Worm (Caenorhabditis elegans) whole organism, L3 larva: ENCODE measurements around the gene R07E5.17.

Experiments
- ZK546.5 ChIP-seq: sonication (generic microtip); optimal IDR thresholded peaks from 2 replicates; lab custom pipeline; 2017; ENCODE audit warnings: missing biosample characterization, missing genetic modification characterization
- ama-1 ChIP-seq: fragments of 150-350 bp; optimal IDR thresholded peaks from 2 replicates; lab custom pipeline; 2018
- ceh-28 ChIP-seq: fragments of 150-350 bp; optimal IDR thresholded peaks from 2 replicates; lab custom pipeline; 2014; ENCODE audit warnings: missing biosample characterization, missing genetic modification reagents, missing genetic modification characterization
- ceh-9 ChIP-seq: sonication (generic microtip); optimal IDR thresholded peaks from 2 replicates; lab custom pipeline; 2018; ENCODE audit warnings: missing biosample characterization, missing genetic modification characterization
- egl-27 ChIP-seq: sonication (generic microtip); optimal IDR thresholded peaks from 4 replicates; lab custom pipeline; 2017; ENCODE audit warnings: missing biosample characterization, missing genetic modification reagents, missing genetic modification characterization
- egl-5 ChIP-seq: fragments of 150-350 bp; optimal IDR thresholded peaks from 2 replicates; lab custom pipeline; 2017; ENCODE audit warnings: missing biosample characterization, missing genetic modification reagents, missing genetic modification characterization, inconsistent platforms
- elt-2 ChIP-seq: sonication (generic microtip); optimal IDR thresholded peaks from 2 replicates; lab custom pipeline; 2016; ENCODE audit warnings: missing genetic modification reagents, mild to moderate bottlenecking, missing genetic modification characterization, missing compliant biosample characterization
- elt-3 ChIP-seq, 3 experiments: fragments of 150-350 bp in 1 of 3; sonication (generic microtip) in 2 of 3; optimal IDR thresholded peaks; 2 replicates in 2 of 3; 4 replicates in 1 of 3; lab custom pipeline; 2014 to 2017; ENCODE audit warnings: missing biosample characterization in 3 of 3, missing genetic modification characterization in 3 of 3
- fkh-10 ChIP-seq: sonication (generic microtip); optimal IDR thresholded peaks from 2 replicates; lab custom pipeline; 2017; ENCODE audit warnings: missing biosample characterization, missing genetic modification reagents, missing genetic modification characterization
- fkh-2 ChIP-seq: fragments of 150-350 bp; optimal IDR thresholded peaks from 2 replicates; lab custom pipeline; 2014; ENCODE audit warnings: missing biosample characterization, missing genetic modification reagents, missing genetic modification characterization
- hmg-11 ChIP-seq: sonication (generic microtip); optimal IDR thresholded peaks from 2 replicates; lab custom pipeline; 2016; ENCODE audit warnings: missing genetic modification characterization, missing compliant biosample characterization
- jun-1 ChIP-seq: fragments of 150-350 bp; optimal IDR thresholded peaks from 2 replicates; lab custom pipeline; 2014; ENCODE audit warnings: missing biosample characterization, missing genetic modification reagents, missing genetic modification characterization
- lin-15B ChIP-seq: fragments of 150-350 bp; optimal IDR thresholded peaks from 2 replicates; lab custom pipeline; 2014; ENCODE audit warnings: missing biosample characterization, missing genetic modification characterization
- lin-39 ChIP-seq: fragments of 150-350 bp; optimal IDR thresholded peaks from 2 replicates; lab custom pipeline; 2018; ENCODE audit warnings: missing biosample characterization, missing genetic modification reagents, missing genetic modification characterization
- lsy-12 ChIP-seq: sonication (generic microtip); optimal IDR thresholded peaks from 2 replicates; lab custom pipeline; 2016; ENCODE audit warnings: mild to moderate bottlenecking, missing genetic modification characterization, missing compliant biosample characterization
- mdl-1 ChIP-seq: fragments of 150-350 bp; optimal IDR thresholded peaks from 2 replicates; lab custom pipeline; 2014; ENCODE audit warnings: missing biosample characterization, missing genetic modification characterization
- mml-1 ChIP-seq: fragments of 150-350 bp; sonication (generic microtip); optimal IDR thresholded peaks from 3 replicates; lab custom pipeline; 2014; ENCODE audit warnings: missing biosample characterization, missing genetic modification characterization
- nfya-1 ChIP-seq: sonication (generic microtip); optimal IDR thresholded peaks from 2 replicates; lab custom pipeline; 2017; ENCODE audit warnings: missing genetic modification characterization, mild to moderate bottlenecking, missing compliant biosample characterization, antibody characterized with exemption, moderate library complexity; ENCODE audit not compliant: insufficient read depth
- nhr-11 ChIP-seq: fragments of 150-350 bp; optimal IDR thresholded peaks from 2 replicates; lab custom pipeline; 2014; ENCODE audit warnings: missing biosample characterization, missing genetic modification characterization
- nhr-23 ChIP-seq: fragments of 150-350 bp; optimal IDR thresholded peaks from 2 replicates; lab custom pipeline; 2014; ENCODE audit warnings: missing biosample characterization, missing genetic modification reagents, missing genetic modification characterization
- nhr-25 ChIP-seq: sonication (generic microtip); optimal IDR thresholded peaks from 2 replicates; lab custom pipeline; 2017; ENCODE audit warnings: missing biosample characterization, missing genetic modification characterization
- nhr-43 ChIP-seq: sonication (generic microtip); optimal IDR thresholded peaks from 2 replicates; lab custom pipeline; 2016; ENCODE audit warnings: mild to moderate bottlenecking, missing genetic modification characterization, missing compliant biosample characterization; ENCODE audit not compliant: poor library complexity, severe bottlenecking
- nhr-77 ChIP-seq: fragments of 150-350 bp; optimal IDR thresholded peaks from 2 replicates; lab custom pipeline; 2014; ENCODE audit warnings: missing biosample characterization, missing genetic modification characterization
- pha-4 ChIP-seq: fragments of 150-350 bp; optimal IDR thresholded peaks from 2 replicates; lab custom pipeline; 2014; ENCODE audit warnings: missing biosample characterization, missing genetic modification reagents, missing genetic modification characterization
- pqm-1 ChIP-seq: fragments of 150-350 bp; optimal IDR thresholded peaks from 2 replicates; lab custom pipeline; 2017; ENCODE audit warnings: missing biosample characterization, missing genetic modification characterization, inconsistent platforms
- skn-1 ChIP-seq: fragments of 150-350 bp; optimal IDR thresholded peaks from 2 replicates; lab custom pipeline; 2014; ENCODE audit warnings: missing biosample characterization, missing genetic modification characterization
- snpc-4 ChIP-seq: fragments of 150-350 bp; optimal IDR thresholded peaks from 2 replicates; lab custom pipeline; 2014; ENCODE audit warnings: missing biosample characterization, missing genetic modification characterization
- tbx-2 ChIP-seq: sonication (generic microtip); optimal IDR thresholded peaks from 2 replicates; lab custom pipeline; 2016; ENCODE audit warnings: mild to moderate bottlenecking, missing genetic modification characterization, missing compliant biosample characterization
- unc-39 ChIP-seq: sonication (generic microtip); optimal IDR thresholded peaks from 4 replicates; lab custom pipeline; 2017; ENCODE audit warnings: missing biosample characterization, missing genetic modification characterization
- unc-62 ChIP-seq: fragments of 150-350 bp; sonication (generic microtip); optimal IDR thresholded peaks from 4 replicates; lab custom pipeline; 2014; ENCODE audit warnings: missing biosample characterization, missing genetic modification reagents, missing genetic modification characterization
- zag-1 ChIP-seq: fragments of 150-350 bp; optimal IDR thresholded peaks from 2 replicates; lab custom pipeline; 2014; ENCODE audit warnings: missing biosample characterization, missing genetic modification characterization
- ztf-11 ChIP-seq: fragments of 150-350 bp; optimal IDR thresholded peaks from 2 replicates; lab custom pipeline; 2014; ENCODE audit warnings: missing biosample characterization, missing genetic modification characterization

The R07E5.17 gene

DNA sequence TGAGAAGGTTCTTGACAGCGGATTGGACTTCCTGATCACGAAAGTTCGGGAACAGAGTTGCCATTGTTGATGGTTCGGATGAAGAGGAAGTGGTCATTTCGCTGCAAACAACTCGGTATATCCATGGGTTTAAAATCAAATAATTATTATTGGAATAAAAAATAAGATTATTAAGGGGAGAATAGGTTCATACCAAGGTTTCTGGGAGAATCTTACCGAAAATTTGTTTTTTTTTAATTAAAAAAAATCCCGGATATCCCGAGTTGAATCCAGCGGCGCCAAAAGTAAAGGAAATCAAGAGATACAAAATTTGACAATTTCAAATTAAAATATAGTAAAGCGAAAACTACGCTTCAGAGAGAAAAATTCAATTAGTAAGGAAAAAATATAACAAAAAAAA, 13.7 kb upstream of the R07E5.17 start, which contains the start of the genes R07E5.19 and pdcd-2:
TSS of gene R07E5.19 (minus strand) at position 101 of the 400 bp plus-strand sequence.
TSS of gene pdcd-2 (minus strand) at position 102 of the 400 bp plus-strand sequence.
- TF ChIP-seq mml-1 (tag; lab: Kevin White, UChicago) (no peak), ztf-11 (tag; lab: Kevin White, UChicago) (no peak), hmg-11 (no peak), zag-1 (tag; lab: Kevin White, UChicago) (no peak), egl-27 (tag; lab: Kevin White, UChicago) (no peak), ZK546.5 (tag; lab: Kevin White, UChicago) (no peak), snpc-4 (tag; lab: Kevin White, UChicago) (no peak), lsy-12 (tag; lab: Kevin White, UChicago) (no peak), unc-39 (tag; lab: Kevin White, UChicago) (no peak)

DNA sequence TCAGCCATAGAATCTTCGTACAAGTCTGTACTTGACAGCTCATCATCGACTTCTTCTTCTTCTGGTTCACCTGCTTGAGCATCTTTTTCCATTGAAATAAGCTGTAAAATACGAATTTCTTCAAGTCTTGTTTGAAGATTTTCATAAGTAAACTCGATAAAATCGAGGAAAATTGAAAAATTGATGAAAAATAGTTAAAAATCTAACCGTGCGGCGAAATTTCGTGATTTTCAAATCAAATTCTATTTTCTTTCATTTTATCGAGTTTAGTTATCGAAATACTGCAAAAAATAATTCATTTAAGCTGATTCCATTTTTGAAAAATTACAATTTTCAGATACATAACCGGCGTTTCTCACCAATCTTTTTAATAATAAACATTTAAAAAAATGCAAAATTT, 10.9 kb upstream of the R07E5.17 start, which contains the start of gene R07E5.11:
TSS of gene R07E5.11 (minus strand) at position 101 of the 400 bp plus-strand sequence.
- TF ChIP-seq fkh-10 (no peak), nhr-77 (tag; lab: Kevin White, UChicago) (no peak), lin-15B (tag; lab: Kevin White, UChicago) (no peak), ZK546.5 (tag; lab: Kevin White, UChicago) (no peak), nhr-43 (tag; lab: Kevin White, UChicago) (no peak), egl-5 (tag; lab: Kevin White, UChicago) (no peak), nhr-23 (no peak), unc-62 (GFP tag; lab: Kevin White, UChicago) (no peak), pqm-1 (tag; lab: Kevin White, UChicago) (no peak), elt-3 (tag; optimal IDR thresholded peaks at IDR 0.05; lab: Kevin White, UChicago) (no peak), nfya-1 (tag; lab: Kevin White, UChicago) (no peak), ceh-9 (tag; lab: Kevin White, UChicago) (no peak), ama-1 (lab: Kevin White, UChicago) (no peak), fkh-2 (no peak), unc-39 (tag; lab: Kevin White, UChicago) (no peak), pha-4 (tag; lab: Kevin White, UChicago) (no peak)

DNA sequence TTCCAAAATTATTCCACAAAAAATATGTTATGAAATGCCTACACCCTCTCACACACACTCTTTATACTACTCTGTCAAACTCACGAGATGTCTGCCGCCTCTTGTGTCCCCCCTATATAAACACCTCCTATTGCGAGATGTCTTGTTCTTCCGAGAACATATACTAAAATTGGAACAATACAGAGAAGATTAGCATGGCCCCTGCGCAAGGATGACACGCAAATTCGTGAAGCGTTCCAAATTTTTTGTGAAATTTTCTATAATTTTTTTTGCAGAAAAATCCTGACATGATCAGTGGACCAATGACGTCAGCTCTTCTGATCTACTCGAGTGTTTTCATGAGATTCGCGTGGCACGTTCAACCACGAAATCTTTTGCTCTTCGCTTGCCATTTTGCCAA, 9.8 kb upstream of the R07E5.17 start:
- peak; percentile 71 for TF ChIP-seq nhr-43 (tag; lab: Kevin White, UChicago)
- peak; percentile 30 for TF ChIP-seq elt-2 (tag; lab: Kevin White, UChicago)
- peak; percentile 98 for TF ChIP-seq snpc-4 (tag; lab: Kevin White, UChicago)
- TF ChIP-seq nhr-25 (tag; lab: Kevin White, UChicago): peak; percentile 22
- TF ChIP-seq lsy-12 (tag; lab: Kevin White, UChicago): peak; percentile 63
- TF ChIP-seq pha-4 (tag; lab: Kevin White, UChicago): peak; percentile 14
- TF ChIP-seq nhr-23: peak; percentile 29
- peak; percentile 0 for TF ChIP-seq lin-15B (tag; lab: Kevin White, UChicago)
- TF ChIP-seq lin-39 (tag; lab: Kevin White, UChicago): peak; percentile 33
- TF ChIP-seq tbx-2 (tag; lab: Kevin White, UChicago): peak; percentile 9
- TF ChIP-seq hmg-11: peak; percentile 43
- TF ChIP-seq nfya-1 (tag; lab: Kevin White, UChicago): peak; percentile 55

DNA sequence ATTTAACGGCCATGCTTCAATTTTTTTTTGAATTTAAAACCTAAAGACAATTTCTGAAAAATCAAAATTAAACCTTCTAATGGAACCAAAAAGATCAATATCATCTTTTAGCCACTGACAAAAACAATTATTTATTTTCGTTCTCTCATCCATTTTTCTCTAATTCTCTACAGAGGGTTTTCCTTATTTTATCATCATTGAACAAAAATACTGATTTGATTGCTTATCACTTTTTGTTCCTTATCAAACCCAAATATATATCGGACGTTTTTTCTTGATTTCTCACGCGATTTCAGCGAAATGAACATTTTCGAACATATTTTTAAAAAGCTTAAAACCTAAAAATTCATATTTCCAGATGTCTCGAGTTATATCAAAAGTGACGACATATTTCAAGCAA, 8.9 kb upstream of the R07E5.17 start, which contains the start of gene mpc-1:
TSS of gene mpc-1 (plus strand) at position 359 of the 400 bp plus-strand sequence.
- TF ChIP-seq unc-39 (tag; lab: Kevin White, UChicago): no peak
- no peak for TF ChIP-seq lin-15B (tag; lab: Kevin White, UChicago)
- TF ChIP-seq nhr-25 (tag; lab: Kevin White, UChicago): no peak
- peak; percentile 48 for TF ChIP-seq skn-1 (tag; lab: Kevin White, UChicago)
- TF ChIP-seq pha-4 (tag; lab: Kevin White, UChicago): peak; percentile 64
- TF ChIP-seq pqm-1 (tag; lab: Kevin White, UChicago): peak; percentile 95
- TF ChIP-seq nhr-11 (tag; lab: Kevin White, UChicago): no peak
- no peak for TF ChIP-seq mdl-1 (tag; lab: Kevin White, UChicago)
- peak; percentile 57 for TF ChIP-seq snpc-4 (tag; lab: Kevin White, UChicago)
- no peak for TF ChIP-seq ZK546.5 (tag; lab: Kevin White, UChicago)
- peak in 2 of 3 experiments; percentile 68 to 80 for TF ChIP-seq elt-3 (tag; optimal IDR thresholded peaks at IDR 0.05; lab: Kevin White, UChicago)
- TF ChIP-seq lin-39 (tag; lab: Kevin White, UChicago): no peak
- peak; percentile 89 for TF ChIP-seq elt-2 (tag; lab: Kevin White, UChicago)
- TF ChIP-seq fkh-10: no peak
- TF ChIP-seq unc-62 (GFP tag; lab: Kevin White, UChicago): no peak
- TF ChIP-seq ceh-28 (tag; lab: Kevin White, UChicago): peak; percentile 19
- TF ChIP-seq jun-1 (tag; lab: Kevin White, UChicago): peak; percentile 51
